Worm (Caenorhabditis elegans) whole organism, L1 larva: ENCODE data around the gene C34D10.5.

Experiments
- efl-1 ChIP-seq, 4 experiments: fragments of 150-350 bp; optimal IDR thresholded peaks in 3 of 4; peaks in 1 of 4; 1 replicate in 1 of 4; 2 replicates in 3 of 4; lab custom pipeline; 2014; ENCODE audit warnings: missing biosample characterization in 2 of 4, missing genetic modification characterization in 2 of 4, missing genetic modification reagents in 2 of 4
- elt-3 ChIP-seq, 6 experiments: fragments of 150-350 bp in 1 of 6; sonication (generic microtip); optimal IDR thresholded peaks; 2 replicates each; lab custom pipeline; 2017 to 2018; ENCODE audit warnings: missing biosample characterization in 6 of 6, missing genetic modification characterization in 6 of 6, inconsistent platforms in 1 of 6
- isw-1 ChIP-seq: fragments of 200-800 bp; sonication (Bioruptor generic); IDR thresholded peaks from 2 replicates; pipeline ENCODE4 v1.3.6; 2022; ENCODE audit warnings: missing genetic modification characterization, missing compliant biosample characterization
- lin-39 ChIP-seq: fragments of 150-350 bp; optimal IDR thresholded peaks from 2 replicates; lab custom pipeline; 2014; ENCODE audit warnings: missing biosample characterization, missing genetic modification reagents, missing genetic modification characterization
- lsy-2 ChIP-seq, 2 experiments: fragments of 150-350 bp; optimal IDR thresholded peaks; 2 replicates each; lab custom pipeline; 2014; ENCODE audit warnings: missing biosample characterization in 2 of 2, missing genetic modification characterization in 2 of 2
- nhr-12 ChIP-seq: sonication (generic microtip); optimal IDR thresholded peaks from 2 replicates; lab custom pipeline; 2017; ENCODE audit warnings: missing biosample characterization, missing genetic modification characterization
- nhr-28 ChIP-seq: fragments of 150-350 bp; optimal IDR thresholded peaks from 2 replicates; lab custom pipeline; 2014; ENCODE audit warnings: missing biosample characterization, missing genetic modification characterization
- pag-3 ChIP-seq: sonication (generic microtip); optimal IDR thresholded peaks from 2 replicates; lab custom pipeline; 2017; ENCODE audit warnings: missing genetic modification characterization, mild to moderate bottlenecking, missing compliant biosample characterization, antibody characterized with exemption, borderline replicate concordance; ENCODE audit not compliant: insufficient read depth
- pqm-1 ChIP-seq: sonication (generic microtip); optimal IDR thresholded peaks from 3 replicates; lab custom pipeline; 2017; ENCODE audit warnings: missing biosample characterization, missing genetic modification characterization
- sptf-1 ChIP-seq: fragments of 150-350 bp; optimal IDR thresholded peaks from 2 replicates; lab custom pipeline; 2014; ENCODE audit warnings: missing biosample characterization, missing genetic modification characterization

DNA sequence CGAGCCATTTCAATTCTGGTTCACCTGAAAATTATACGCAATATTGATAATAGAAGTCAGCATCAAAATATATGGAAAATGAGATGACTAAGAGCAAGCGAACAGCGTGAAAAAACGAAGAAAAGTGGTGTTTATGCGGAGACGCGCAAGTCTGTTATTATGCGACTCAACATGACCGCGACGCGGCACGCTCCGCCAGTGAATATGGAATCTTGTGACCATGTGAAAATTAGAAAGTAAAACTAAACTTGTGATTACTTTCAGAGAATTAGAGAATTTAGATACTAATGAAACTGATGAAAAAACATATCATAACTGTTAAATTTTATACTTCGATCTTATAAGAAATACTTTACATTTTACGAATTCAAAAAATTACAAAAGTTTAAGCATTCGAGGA, 35.8 kb upstream of the C34D10.5 start, which contains the start of gene his-71:
- TF ChIP-seq efl-1 (optimal IDR thresholded peaks at IDR 0.05; lab: Kevin White, UChicago) (no peak), efl-1 (GFP tag; optimal IDR thresholded peaks at IDR 0.05 in 1 of 2; lab: Kevin White, UChicago) (no peak), elt-3 (tag; optimal IDR thresholded peaks at IDR 0.05; lab: Kevin White, UChicago) (peak in 1 of 6 experiments; percentile 21), nhr-28 (tag; lab: Kevin White, UChicago) (no peak), sptf-1 (tag; lab: Kevin White, UChicago) (no peak), lsy-2 (tag; optimal IDR thresholded peaks at IDR 0.05; lab: Kevin White, UChicago) (no peak), isw-1 (GFP tag; lab: Robert Waterston, UW) (no peak), pqm-1 (tag; lab: Kevin White, UChicago) (no peak), nhr-12 (no peak), lin-39 (no peak), pag-3 (tag; lab: Kevin White, UChicago) (no peak)
